Worm (Caenorhabditis elegans): ENCODE data around the gene Y51A2A.6.

DNA sequence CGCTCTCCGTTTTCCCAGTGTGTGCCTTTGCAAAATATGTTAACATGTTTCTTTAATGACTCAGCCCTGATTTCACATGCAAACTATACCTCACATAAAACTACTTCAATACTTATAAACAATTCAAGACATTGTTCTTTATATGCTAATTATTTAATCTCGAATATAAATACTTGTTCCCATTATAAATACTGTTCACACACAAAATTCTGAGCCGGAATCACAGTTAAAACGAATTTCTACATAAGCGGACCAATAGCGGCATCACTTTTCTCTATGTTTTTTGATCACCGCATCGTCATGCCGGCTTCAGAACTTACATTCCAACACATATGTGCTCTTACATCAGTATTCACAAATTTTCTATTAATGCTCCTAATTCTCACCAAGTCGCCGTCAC lies 48.0 kb upstream of the Y51A2A.6 start, which contains the start of gene R10E8.5:
- no peak for TF ChIP-seq madf-10 (tag; optimal IDR thresholded peaks at IDR 0.05)
- TF ChIP-seq F55B11.4 (tag; optimal IDR thresholded peaks at IDR 0.05; ENCODE audit: borderline replicate concordance, insufficient read depth) = no peak
- TF ChIP-seq ztf-25 (GFP tag; IDR thresholded peaks at IDR 0.05) = no peak
- TF ChIP-seq nfya-1 (tag; optimal IDR thresholded peaks at IDR 0.05; ENCODE audit: borderline replicate concordance, insufficient read depth) = no peak
